Worm (Caenorhabditis elegans): Measurements from ENCODE around the gene twk-4.

The twk-4 gene

ce11 chrII:9154339-9154738 lies 39.8 kb downstream of the twk-4 start:
- TF ChIP-seq klf-2 (GFP tag; conservative IDR thresholded peaks at IDR 0.05) (no peak), T22C8.4 (GFP tag; IDR thresholded peaks at IDR 0.05) (no peak), flt-1 (GFP tag; IDR thresholded peaks at IDR 0.05) (no peak), ref-1 (GFP tag; conservative IDR thresholded peaks at IDR 0.05) (no peak), tab-1 (GFP tag; IDR thresholded peaks at IDR 0.05) (no peak), ztf-29 (GFP tag; IDR thresholded peaks at IDR 0.05) (no peak), med-1 (GFP tag; optimal IDR thresholded peaks at IDR 0.05; ENCODE audit: insufficient read depth) (no peak), ztf-23 (GFP tag; IDR thresholded peaks at IDR 0.05) (no peak), cog-1 (tag; optimal IDR thresholded peaks at IDR 0.05) (no peak)

ce11 chrII:9152231-9152630 lies 41.9 kb downstream of the twk-4 start, which contains the start of gene col-78:
Gene col-78 (plus strand): TSS chrII:9152531.
- TF ChIP-seq cog-1 (tag; optimal IDR thresholded peaks at IDR 0.05) (no peak), ref-1 (GFP tag; conservative IDR thresholded peaks at IDR 0.05) (no peak), med-1 (GFP tag; optimal IDR thresholded peaks at IDR 0.05; ENCODE audit: insufficient read depth) (no peak), flt-1 (GFP tag; IDR thresholded peaks at IDR 0.05) (no peak), tab-1 (GFP tag; IDR thresholded peaks at IDR 0.05) (no peak), klf-2 (GFP tag; conservative IDR thresholded peaks at IDR 0.05) (no peak), T22C8.4 (GFP tag; IDR thresholded peaks at IDR 0.05) (no peak), ztf-23 (GFP tag; IDR thresholded peaks at IDR 0.05) (no peak), ztf-29 (GFP tag; IDR thresholded peaks at IDR 0.05) (no peak)

- TF ChIP-seq ref-1 (GFP tag; conservative IDR thresholded peaks at IDR 0.05) (no peak), ztf-29 (GFP tag; IDR thresholded peaks at IDR 0.05) (no peak), flt-1 (GFP tag; IDR thresholded peaks at IDR 0.05) (no peak), T22C8.4 (GFP tag; IDR thresholded peaks at IDR 0.05) (no peak), tab-1 (GFP tag; IDR thresholded peaks at IDR 0.05) (no peak), cog-1 (tag; optimal IDR thresholded peaks at IDR 0.05) (no peak), klf-2 (GFP tag; conservative IDR thresholded peaks at IDR 0.05) (no peak), ztf-23 (GFP tag; IDR thresholded peaks at IDR 0.05) (no peak), med-1 (GFP tag; optimal IDR thresholded peaks at IDR 0.05; ENCODE audit: insufficient read depth) (no peak)
Measured at ce11 chrII:9148079-9148478, 46.0 kb downstream of the twk-4 start.

ce11 chrII:9145961-9146360 lies 48.1 kb downstream of the twk-4 start, which contains the start of gene W07A12.4:
Gene W07A12.4 (plus strand): TSS chrII:9146261.
- TF ChIP-seq flt-1 (GFP tag; IDR thresholded peaks at IDR 0.05) (no peak), ref-1 (GFP tag; conservative IDR thresholded peaks at IDR 0.05) (no peak), tab-1 (GFP tag; IDR thresholded peaks at IDR 0.05) (no peak), T22C8.4 (GFP tag; IDR thresholded peaks at IDR 0.05) (no peak), ztf-29 (GFP tag; IDR thresholded peaks at IDR 0.05) (no peak), ztf-23 (GFP tag; IDR thresholded peaks at IDR 0.05) (no peak), med-1 (GFP tag; optimal IDR thresholded peaks at IDR 0.05; ENCODE audit: insufficient read depth) (no peak), klf-2 (GFP tag; conservative IDR thresholded peaks at IDR 0.05) (no peak), cog-1 (tag; optimal IDR thresholded peaks at IDR 0.05) (no peak)

- TF ChIP-seq med-1 (GFP tag; optimal IDR thresholded peaks at IDR 0.05; ENCODE audit: insufficient read depth) (no peak), flt-1 (GFP tag; IDR thresholded peaks at IDR 0.05) (no peak), cog-1 (tag; optimal IDR thresholded peaks at IDR 0.05) (no peak), T22C8.4 (GFP tag; IDR thresholded peaks at IDR 0.05) (no peak), ztf-29 (GFP tag; IDR thresholded peaks at IDR 0.05) (no peak), tab-1 (GFP tag; IDR thresholded peaks at IDR 0.05) (no peak), ztf-23 (GFP tag; IDR thresholded peaks at IDR 0.05) (no peak), klf-2 (GFP tag; conservative IDR thresholded peaks at IDR 0.05) (no peak), ref-1 (GFP tag; conservative IDR thresholded peaks at IDR 0.05) (no peak)
Measured at ce11 chrII:9144366-9144765, 49.7 kb downstream of the twk-4 start.

- TF ChIP-seq tab-1 (GFP tag; IDR thresholded peaks at IDR 0.05) = no peak
- no peak for TF ChIP-seq med-1 (GFP tag; optimal IDR thresholded peaks at IDR 0.05; ENCODE audit: insufficient read depth)
- no peak for TF ChIP-seq flt-1 (GFP tag; IDR thresholded peaks at IDR 0.05)
- TF ChIP-seq cog-1 (tag; optimal IDR thresholded peaks at IDR 0.05) = no peak
- no peak for TF ChIP-seq ztf-29 (GFP tag; IDR thresholded peaks at IDR 0.05)
- no peak for TF ChIP-seq ref-1 (GFP tag; conservative IDR thresholded peaks at IDR 0.05)
- no peak for TF ChIP-seq klf-2 (GFP tag; conservative IDR thresholded peaks at IDR 0.05)
- TF ChIP-seq T22C8.4 (GFP tag; IDR thresholded peaks at IDR 0.05) = no peak
- no peak for TF ChIP-seq ztf-23 (GFP tag; IDR thresholded peaks at IDR 0.05)
Measured at ce11 chrII:9143795-9144194, 50.3 kb downstream of the twk-4 start.

- TF ChIP-seq ref-1 (GFP tag; conservative IDR thresholded peaks at IDR 0.05) = no peak
- no peak for TF ChIP-seq klf-2 (GFP tag; conservative IDR thresholded peaks at IDR 0.05)
- no peak for TF ChIP-seq flt-1 (GFP tag; IDR thresholded peaks at IDR 0.05)
- no peak for TF ChIP-seq ztf-23 (GFP tag; IDR thresholded peaks at IDR 0.05)
- no peak for TF ChIP-seq cog-1 (tag; optimal IDR thresholded peaks at IDR 0.05)
- no peak for TF ChIP-seq T22C8.4 (GFP tag; IDR thresholded peaks at IDR 0.05)
- no peak for TF ChIP-seq ztf-29 (GFP tag; IDR thresholded peaks at IDR 0.05)
- no peak for TF ChIP-seq tab-1 (GFP tag; IDR thresholded peaks at IDR 0.05)
- TF ChIP-seq med-1 (GFP tag; optimal IDR thresholded peaks at IDR 0.05; ENCODE audit: insufficient read depth) = no peak
Measured at ce11 chrII:9141110-9141509, 53.0 kb downstream of the twk-4 start.

ce11 chrII:9139172-9139700 lies 54.9 kb downstream of the twk-4 start, which contains the start of gene Y9C2UA.1:
Gene Y9C2UA.1 (plus strand): TSS chrII:9139650.
- TF ChIP-seq flt-1 (GFP tag; IDR thresholded peaks at IDR 0.05) (no peak), klf-2 (GFP tag; conservative IDR thresholded peaks at IDR 0.05) (no peak), ztf-29 (GFP tag; IDR thresholded peaks at IDR 0.05) (no peak), T22C8.4 (GFP tag; IDR thresholded peaks at IDR 0.05) (no peak), tab-1 (GFP tag; IDR thresholded peaks at IDR 0.05) (no peak), cog-1 (tag; optimal IDR thresholded peaks at IDR 0.05) (no peak), ztf-23 (GFP tag; IDR thresholded peaks at IDR 0.05) (no peak), ref-1 (GFP tag; conservative IDR thresholded peaks at IDR 0.05) (no peak), med-1 (GFP tag; optimal IDR thresholded peaks at IDR 0.05; ENCODE audit: insufficient read depth) (no peak)

ce11 chrII:9137803-9138202 lies 56.3 kb downstream of the twk-4 start, which contains the start of gene C16D2.3:
Gene C16D2.3 (plus strand): TSS chrII:9138103.
- TF ChIP-seq flt-1 (GFP tag; IDR thresholded peaks at IDR 0.05) (no peak), ztf-29 (GFP tag; IDR thresholded peaks at IDR 0.05) (no peak), tab-1 (GFP tag; IDR thresholded peaks at IDR 0.05) (no peak), ref-1 (GFP tag; conservative IDR thresholded peaks at IDR 0.05) (no peak), T22C8.4 (GFP tag; IDR thresholded peaks at IDR 0.05) (no peak), med-1 (GFP tag; optimal IDR thresholded peaks at IDR 0.05; ENCODE audit: insufficient read depth) (no peak), ztf-23 (GFP tag; IDR thresholded peaks at IDR 0.05) (no peak), klf-2 (GFP tag; conservative IDR thresholded peaks at IDR 0.05) (no peak), cog-1 (tag; optimal IDR thresholded peaks at IDR 0.05) (no peak)
